Worm (Caenorhabditis elegans) whole organism, L1 larva: ENCODE results near the gene cho-1.
A peak's percentile ranks its signal among the peaks of the same experiment; 100 is the strongest.

Experiments
- C04F5.9 ChIP-seq: sonication (generic microtip); optimal IDR thresholded peaks from 2 replicates; lab custom pipeline; 2016; ENCODE audit warnings: missing genetic modification characterization, missing compliant biosample characterization
- C34B4.2 ChIP-seq: sonication (generic microtip); optimal IDR thresholded peaks from 2 replicates; lab custom pipeline; 2017; ENCODE audit warnings: mild to moderate bottlenecking, missing genetic modification characterization, missing compliant biosample characterization
- aha-1 ChIP-seq: fragments of 150-350 bp; optimal IDR thresholded peaks from 2 replicates; lab custom pipeline; 2014; ENCODE audit warnings: missing biosample characterization, missing genetic modification characterization
- aly-2 ChIP-seq: fragments of 150-350 bp; optimal IDR thresholded peaks from 2 replicates; lab custom pipeline; 2014; ENCODE audit warnings: missing biosample characterization, missing genetic modification characterization
- ama-1 ChIP-seq: fragments of 150-350 bp; optimal IDR thresholded peaks from 2 replicates; lab custom pipeline; 2014
- ceh-63 ChIP-seq: fragments of 200-800 bp; sonication (Bioruptor generic); optimal IDR thresholded peaks from 2 replicates; lab custom pipeline; 2018; ENCODE audit warnings: mild to moderate bottlenecking, missing genetic modification characterization, missing compliant biosample characterization
- ceh-8 ChIP-seq: fragments of 200-800 bp; sonication (Bioruptor generic); optimal IDR thresholded peaks from 2 replicates; lab custom pipeline; 2018; ENCODE audit warnings: mild to moderate bottlenecking, missing genetic modification characterization, moderate library complexity, missing compliant biosample characterization
- ceh-88 ChIP-seq: fragments of 200-800 bp; sonication (Bioruptor generic); IDR thresholded peaks from 2 replicates; pipeline ENCODE4 v1.3.6; 2022; ENCODE audit warnings: missing genetic modification characterization, missing compliant biosample characterization
- ceh-90 ChIP-seq: sonication (generic microtip); optimal IDR thresholded peaks from 2 replicates; lab custom pipeline; 2016; ENCODE audit warnings: missing genetic modification characterization, missing compliant biosample characterization
- dpl-1 ChIP-seq, 3 experiments: fragments of 150-350 bp in 2 of 3; sonication (generic microtip) in 1 of 3; optimal IDR thresholded peaks; 2 replicates each; lab custom pipeline; 2014 to 2017; ENCODE audit warnings: missing biosample characterization in 3 of 3, missing genetic modification characterization in 3 of 3, missing genetic modification reagents in 3 of 3
- efl-1 ChIP-seq, 4 experiments: fragments of 150-350 bp; optimal IDR thresholded peaks in 3 of 4; peaks in 1 of 4; 1 replicate in 1 of 4; 2 replicates in 3 of 4; lab custom pipeline; 2014; ENCODE audit warnings: missing biosample characterization in 2 of 4, missing genetic modification characterization in 2 of 4, missing genetic modification reagents in 2 of 4
- efl-3 ChIP-seq: fragments of 200-800 bp; sonication (Bioruptor generic); optimal IDR thresholded peaks from 2 replicates; lab custom pipeline; 2018; ENCODE audit warnings: mild to moderate bottlenecking, missing genetic modification characterization, missing compliant biosample characterization
- egl-13 ChIP-seq: sonication (generic microtip); optimal IDR thresholded peaks from 2 replicates; lab custom pipeline; 2016; ENCODE audit warnings: missing genotype, missing genetic modification reagents, missing genetic modification characterization, missing compliant biosample characterization
- egl-27 ChIP-seq, 2 experiments: fragments of 150-350 bp in 1 of 2; sonication (generic microtip); optimal IDR thresholded peaks; 3 replicates each; lab custom pipeline; 2017 to 2018; ENCODE audit warnings: missing biosample characterization in 2 of 2, missing genetic modification characterization in 2 of 2, missing genetic modification reagents in 2 of 2
- elt-3 ChIP-seq, 6 experiments: fragments of 150-350 bp in 1 of 6; sonication (generic microtip); optimal IDR thresholded peaks; 2 replicates each; lab custom pipeline; 2017 to 2018; ENCODE audit warnings: missing biosample characterization in 6 of 6, missing genetic modification characterization in 6 of 6, inconsistent platforms in 1 of 6
- fkh-4 ChIP-seq: sonication (generic microtip); optimal IDR thresholded peaks from 2 replicates; lab custom pipeline; 2016; ENCODE audit warnings: missing compliant biosample characterization, missing genetic modification characterization, borderline replicate concordance
- fkh-8 ChIP-seq: sonication (generic microtip); optimal IDR thresholded peaks from 2 replicates; lab custom pipeline; 2016; ENCODE audit warnings: mild to moderate bottlenecking, missing genetic modification characterization, missing compliant biosample characterization
- hlh-17 ChIP-seq: fragments of 200-800 bp; sonication (Bioruptor generic); optimal IDR thresholded peaks from 2 replicates; lab custom pipeline; 2018; ENCODE audit warnings: missing genetic modification characterization, mild to moderate bottlenecking, missing compliant biosample characterization, moderate library complexity, borderline replicate concordance
- hlh-4 ChIP-seq: sonication (generic microtip); optimal IDR thresholded peaks from 2 replicates; lab custom pipeline; 2016; ENCODE audit warnings: mild to moderate bottlenecking, missing genetic modification characterization, missing compliant biosample characterization
- irx-1 ChIP-seq: sonication (generic microtip); optimal IDR thresholded peaks from 2 replicates; lab custom pipeline; 2016; ENCODE audit warnings: missing genetic modification characterization, missing compliant biosample characterization
- isw-1 ChIP-seq: fragments of 200-800 bp; sonication (Bioruptor generic); IDR thresholded peaks from 2 replicates; pipeline ENCODE4 v1.3.6; 2022; ENCODE audit warnings: missing genetic modification characterization, missing compliant biosample characterization
- lin-13 ChIP-seq: fragments of 150-350 bp; optimal IDR thresholded peaks from 2 replicates; lab custom pipeline; 2014; ENCODE audit warnings: missing biosample characterization, missing genetic modification reagents, missing genetic modification characterization
- lin-14 ChIP-seq: fragments of 200-800 bp; sonication (Bioruptor generic); optimal IDR thresholded peaks from 2 replicates; lab custom pipeline; 2018; ENCODE audit warnings: mild to moderate bottlenecking, missing genetic modification characterization, moderate library complexity, missing compliant biosample characterization
- lin-39 ChIP-seq: fragments of 150-350 bp; optimal IDR thresholded peaks from 2 replicates; lab custom pipeline; 2014; ENCODE audit warnings: missing biosample characterization, missing genetic modification reagents, missing genetic modification characterization
- mab-9 ChIP-seq: fragments of 200-800 bp; sonication (Bioruptor generic); IDR thresholded peaks from 2 replicates; pipeline ENCODE4 v1.3.6; 2022; ENCODE audit warnings: missing genetic modification reagents, missing genetic modification characterization, missing compliant biosample characterization
- mep-1 ChIP-seq: fragments of 150-350 bp; optimal IDR thresholded peaks from 2 replicates; lab custom pipeline; 2014; ENCODE audit warnings: missing biosample characterization, missing genetic modification characterization
- nhr-12 ChIP-seq: sonication (generic microtip); optimal IDR thresholded peaks from 2 replicates; lab custom pipeline; 2017; ENCODE audit warnings: missing biosample characterization, missing genetic modification characterization
- nhr-76 ChIP-seq: sonication (generic microtip); optimal IDR thresholded peaks from 2 replicates; lab custom pipeline; 2017; ENCODE audit warnings: missing biosample characterization, missing genetic modification characterization
- nhr-77 ChIP-seq: fragments of 150-350 bp; optimal IDR thresholded peaks from 2 replicates; lab custom pipeline; 2014; ENCODE audit warnings: missing biosample characterization, missing genetic modification characterization
- nhr-90 ChIP-seq: sonication (generic microtip); optimal IDR thresholded peaks from 2 replicates; lab custom pipeline; 2016; ENCODE audit warnings: mild to moderate bottlenecking, missing genetic modification characterization, missing compliant biosample characterization; ENCODE audit not compliant: poor library complexity
- pag-3 ChIP-seq: sonication (generic microtip); optimal IDR thresholded peaks from 2 replicates; lab custom pipeline; 2017; ENCODE audit warnings: missing genetic modification characterization, mild to moderate bottlenecking, missing compliant biosample characterization, antibody characterized with exemption, borderline replicate concordance; ENCODE audit not compliant: insufficient read depth
- pax-3 ChIP-seq: fragments of 200-800 bp; sonication (Bioruptor generic); optimal IDR thresholded peaks from 2 replicates; lab custom pipeline; 2018; ENCODE audit warnings: mild to moderate bottlenecking, missing genetic modification characterization, moderate library complexity, missing compliant biosample characterization
- rnt-1 ChIP-seq: sonication (generic microtip); optimal IDR thresholded peaks from 2 replicates; lab custom pipeline; 2016; ENCODE audit warnings: mild to moderate bottlenecking, missing genetic modification characterization, moderate library complexity, missing compliant biosample characterization
- skn-1 ChIP-seq: fragments of 150-350 bp; optimal IDR thresholded peaks from 2 replicates; lab custom pipeline; 2014; ENCODE audit warnings: missing biosample characterization, missing genetic modification characterization
- sup-37 ChIP-seq: fragments of 200-800 bp; sonication (Bioruptor generic); optimal IDR thresholded peaks from 2 replicates; lab custom pipeline; 2018; ENCODE audit warnings: mild to moderate bottlenecking, missing genetic modification characterization, missing compliant biosample characterization
- tbx-2 ChIP-seq: sonication (generic microtip); optimal IDR thresholded peaks from 2 replicates; lab custom pipeline; 2016; ENCODE audit warnings: missing genetic modification characterization, missing compliant biosample characterization
- vab-15 ChIP-seq: sonication (generic microtip); optimal IDR thresholded peaks from 2 replicates; lab custom pipeline; 2017; ENCODE audit warnings: missing genotype, mild to moderate bottlenecking, missing genetic modification characterization, missing compliant biosample characterization
- xbp-1 ChIP-seq: sonication (generic microtip); optimal IDR thresholded peaks from 2 replicates; lab custom pipeline; 2016; ENCODE audit warnings: missing genetic modification characterization, missing compliant biosample characterization
- zip-4 ChIP-seq: fragments of 200-800 bp; sonication (Bioruptor generic); optimal IDR thresholded peaks from 2 replicates; lab custom pipeline; 2018; ENCODE audit warnings: mild to moderate bottlenecking, missing genetic modification characterization, moderate library complexity, missing compliant biosample characterization

Gene cho-1

ce11 chrIV:13238943-13239861, 24.8 kb upstream of the cho-1 start, which contains the start of gene tag-115 (continued):
- TF ChIP-seq pag-3 (tag; lab: Kevin White, UChicago) = no peak
- TF ChIP-seq rnt-1 = peak; percentile 9
- no peak for TF ChIP-seq egl-27 (tag; optimal IDR thresholded peaks at IDR 0.05; lab: Kevin White, UChicago)
- no peak for TF ChIP-seq efl-3 (GFP tag; lab: Kevin White, UChicago)
- TF ChIP-seq hlh-17 (GFP tag; lab: Kevin White, UChicago) = no peak
- TF ChIP-seq C04F5.9 (tag; lab: Kevin White, UChicago) = no peak
- TF ChIP-seq mep-1 (tag; lab: Kevin White, UChicago) = no peak
- TF ChIP-seq aha-1 (tag; lab: Kevin White, UChicago) = no peak
- TF ChIP-seq sup-37 (GFP tag; lab: Kevin White, UChicago) = no peak
- no peak for TF ChIP-seq ceh-88 (GFP tag; lab: Robert Waterston, UW)
- no peak for TF ChIP-seq xbp-1
- no peak for TF ChIP-seq skn-1 (tag; lab: Kevin White, UChicago)
- TF ChIP-seq C34B4.2 (tag; lab: Kevin White, UChicago) = no peak
- no peak for TF ChIP-seq isw-1 (GFP tag; lab: Robert Waterston, UW)
- no peak for TF ChIP-seq mab-9 (GFP tag; lab: Robert Waterston, UW)
- no peak for TF ChIP-seq pax-3 (tag; lab: Kevin White, UChicago)
- TF ChIP-seq nhr-12 (tag; lab: Kevin White, UChicago) = no peak
- no peak for TF ChIP-seq lin-13 (GFP tag; lab: Kevin White, UChicago)
- TF ChIP-seq zip-4 = no peak
- no peak for TF ChIP-seq ceh-90 (tag; lab: Kevin White, UChicago)
- TF ChIP-seq irx-1 (tag; lab: Kevin White, UChicago) = no peak
- no peak for TF ChIP-seq ceh-63 (GFP tag; lab: Kevin White, UChicago)
- TF ChIP-seq vab-15 (tag; lab: Kevin White, UChicago) = no peak
- no peak for TF ChIP-seq tbx-2 (tag; lab: Kevin White, UChicago)
- peak; percentile 8 to 17 for TF ChIP-seq efl-1 (optimal IDR thresholded peaks at IDR 0.05; lab: Kevin White, UChicago)
- no peak for TF ChIP-seq efl-1 (GFP tag; optimal IDR thresholded peaks at IDR 0.05 in 1 of 2; lab: Kevin White, UChicago)
- TF ChIP-seq ceh-8 (GFP tag; lab: Kevin White, UChicago) = no peak
- TF ChIP-seq egl-13 (tag; lab: Kevin White, UChicago) = no peak
- no peak for TF ChIP-seq fkh-4 (tag; lab: Kevin White, UChicago)
- no peak for TF ChIP-seq fkh-8 (tag; lab: Kevin White, UChicago)
- no peak for TF ChIP-seq hlh-4 (tag; lab: Kevin White, UChicago)
- no peak for TF ChIP-seq elt-3 (tag; optimal IDR thresholded peaks at IDR 0.05; lab: Kevin White, UChicago)
- no peak for TF ChIP-seq dpl-1 (GFP tag; optimal IDR thresholded peaks at IDR 0.05; lab: Kevin White, UChicago)
- peak; percentile 57 for TF ChIP-seq ama-1 (lab: Kevin White, UChicago)
- no peak for TF ChIP-seq lin-14
- peak; percentile 10 for TF ChIP-seq nhr-90 (tag; lab: Kevin White, UChicago)
- TF ChIP-seq lin-39 = no peak
- no peak for TF ChIP-seq nhr-77 (tag; lab: Kevin White, UChicago)
- TF ChIP-seq nhr-76 (tag; lab: Kevin White, UChicago) = no peak
- peak; percentile 21 for TF ChIP-seq aly-2 (tag; lab: Kevin White, UChicago)
